Fruit fly (Drosophila melanogaster) whole organism, embryonic: ENCODE data around the gene MBD-like.

Experiments used
- Asciz ChIP-seq: fragments of 200-800 bp; sonication (Bioruptor generic); optimal IDR thresholded peaks from 2 replicates; lab custom pipeline; 2017; ENCODE audit warnings: missing biosample characterization, mild to moderate bottlenecking, missing genetic modification characterization, missing genetic modification reagents
- Atf3 ChIP-seq: fragments of 200-800 bp; sonication (Bioruptor generic); optimal IDR thresholded peaks from 3 replicates; lab custom pipeline; 2016; ENCODE audit warnings: missing biosample characterization, missing genetic modification characterization
- CG11560 ChIP-seq: fragments of 200-800 bp; sonication (Bioruptor generic); IDR thresholded peaks from 3 replicates; pipeline ENCODE4 v1.3.6; 2022; ENCODE audit warnings: missing biosample characterization, missing genetic modification characterization
- CG12744 ChIP-seq: fragments of 200-800 bp; sonication (Bioruptor generic); optimal IDR thresholded peaks from 2 replicates; lab custom pipeline; 2016; ENCODE audit warnings: missing biosample characterization, missing genetic modification characterization
- CG14710 ChIP-seq: fragments of 200-800 bp; sonication (Bioruptor generic); optimal IDR thresholded peaks from 3 replicates; lab custom pipeline; 2019; ENCODE audit warnings: missing biosample characterization, mild to moderate bottlenecking, missing genetic modification characterization, moderate library complexity
- CG15073 ChIP-seq: fragments of 200-800 bp; sonication (Bioruptor generic); optimal IDR thresholded peaks from 2 replicates; lab custom pipeline; 2016; ENCODE audit warnings: missing biosample characterization, missing genetic modification characterization
- CG15514 ChIP-seq: fragments of 200-800 bp; sonication (Bioruptor generic); optimal IDR thresholded peaks from 3 replicates; lab custom pipeline; 2017; ENCODE audit warnings: missing biosample characterization, missing genetic modification characterization, mild to moderate bottlenecking, moderate library complexity, missing genetic modification reagents
- CG1603 ChIP-seq: fragments of 200-800 bp; sonication (Bioruptor generic); optimal IDR thresholded peaks from 2 replicates; lab custom pipeline; 2019; ENCODE audit warnings: missing biosample characterization, mild to moderate bottlenecking, missing genetic modification characterization, moderate library complexity
- CG16863 ChIP-seq: fragments of 200-800 bp; sonication (Bioruptor generic); optimal IDR thresholded peaks from 3 replicates; lab custom pipeline; 2016; ENCODE audit warnings: missing biosample characterization, missing genetic modification characterization
- CG1792 ChIP-seq: fragments of 200-800 bp; sonication (Bioruptor generic); optimal IDR thresholded peaks from 2 replicates; lab custom pipeline; 2016; ENCODE audit warnings: missing biosample characterization, missing genetic modification characterization
- CG2129 ChIP-seq: fragments of 200-800 bp; sonication (Bioruptor generic); IDR thresholded peaks from 2 replicates; pipeline ENCODE4 v1.3.6; 2022; ENCODE audit warnings: missing biosample characterization, missing genetic modification characterization; ENCODE audit not compliant: partially characterized antibody
- CG2889 ChIP-seq: fragments of 200-800 bp; sonication (Bioruptor generic); IDR thresholded peaks from 3 replicates; pipeline ENCODE4 v1.3.6; 2022; ENCODE audit warnings: missing biosample characterization, missing genetic modification characterization
- CG32772 ChIP-seq: fragments of 200-800 bp; sonication (Bioruptor generic); IDR thresholded peaks from 2 replicates; pipeline ENCODE4 v1.3.6; 2022; ENCODE audit warnings: missing biosample characterization, missing genetic modification characterization
- CG3281 ChIP-seq: fragments of 200-800 bp; sonication (Bioruptor generic); optimal IDR thresholded peaks from 3 replicates; lab custom pipeline; 2017; ENCODE audit warnings: missing biosample characterization, mild to moderate bottlenecking, missing genetic modification characterization
- CG33213 ChIP-seq: fragments of 200-800 bp; sonication (Bioruptor generic); optimal IDR thresholded peaks from 3 replicates; lab custom pipeline; 2016; ENCODE audit warnings: missing biosample characterization, missing genetic modification characterization
- CG3407 ChIP-seq: fragments of 200-800 bp; sonication (Bioruptor generic); optimal IDR thresholded peaks from 2 replicates; lab custom pipeline; 2018; ENCODE audit warnings: missing biosample characterization, mild to moderate bottlenecking, missing genetic modification characterization
- CG4404 ChIP-seq: fragments of 200-800 bp; sonication (Bioruptor generic); IDR thresholded peaks from 2 replicates; pipeline ENCODE4 v1.3.6; 2022; ENCODE audit warnings: missing biosample characterization, missing genetic modification characterization
- CG6254 ChIP-seq: fragments of 200-800 bp; sonication (Bioruptor generic); optimal IDR thresholded peaks from 3 replicates; lab custom pipeline; 2017; ENCODE audit warnings: mild to moderate bottlenecking, missing biosample characterization, missing genetic modification reagents, missing genetic modification characterization
- CG6654 ChIP-seq: fragments of 200-800 bp; sonication (Bioruptor generic); optimal IDR thresholded peaks from 2 replicates; lab custom pipeline; 2017; ENCODE audit warnings: missing biosample characterization, mild to moderate bottlenecking, missing genetic modification characterization
- CrebB ChIP-seq: fragments of 200-800 bp; sonication (Bioruptor generic); optimal IDR thresholded peaks from 3 replicates; lab custom pipeline; 2018; ENCODE audit warnings: missing biosample characterization, mild to moderate bottlenecking, missing genetic modification characterization
- Dfd ChIP-seq, 2 experiments: fragments of >200 bp; optimal IDR thresholded peaks; 2 replicates each; lab custom pipeline; 2017; ENCODE audit warnings: missing biosample characterization in 2 of 2, missing genetic modification characterization in 2 of 2
- Fer3 ChIP-seq: fragments of 200-800 bp; sonication (Bioruptor generic); optimal IDR thresholded peaks from 2 replicates; lab custom pipeline; 2018; ENCODE audit warnings: missing biosample characterization, mild to moderate bottlenecking, missing genetic modification characterization, moderate library complexity
- HLH3B ChIP-seq: fragments of 200-800 bp; sonication (Bioruptor generic); IDR thresholded peaks from 2 replicates; pipeline ENCODE4 v1.3.6; 2022; ENCODE audit warnings: missing biosample characterization, missing genetic modification characterization
- HmgD ChIP-seq: fragments of 200-800 bp; sonication (Bioruptor generic); optimal IDR thresholded peaks from 3 replicates; lab custom pipeline; 2016; ENCODE audit warnings: missing biosample characterization, missing genetic modification characterization
- Hmr ChIP-seq: fragments of 200-800 bp; sonication (Bioruptor generic); optimal IDR thresholded peaks from 3 replicates; lab custom pipeline; 2017; ENCODE audit warnings: mild to moderate bottlenecking, missing biosample characterization, missing genetic modification reagents, missing genetic modification characterization
- Lhr ChIP-seq: fragments of 200-800 bp; sonication (Bioruptor generic); optimal IDR thresholded peaks from 3 replicates; lab custom pipeline; 2017; ENCODE audit warnings: mild to moderate bottlenecking, missing biosample characterization, missing genetic modification reagents, missing genetic modification characterization
- Six4 ChIP-seq: fragments of 200-800 bp; sonication (Bioruptor generic); optimal IDR thresholded peaks from 2 replicates; lab custom pipeline; 2016; ENCODE audit warnings: missing biosample characterization, missing genetic modification characterization
- Usf ChIP-seq: fragments of 200-800 bp; sonication (Bioruptor generic); optimal IDR thresholded peaks from 2 replicates; lab custom pipeline; 2017; ENCODE audit warnings: missing genotype, missing biosample characterization, missing genetic modification characterization
- ac ChIP-seq: fragments of 200-800 bp; sonication (Bioruptor generic); optimal IDR thresholded peaks from 3 replicates; lab custom pipeline; 2017; ENCODE audit warnings: missing biosample characterization, mild to moderate bottlenecking, missing genetic modification characterization
- aop ChIP-seq: fragments of 200-800 bp; sonication (Bioruptor generic); IDR thresholded peaks from 2 replicates; pipeline ENCODE4 v1.3.6; 2022; ENCODE audit warnings: missing biosample characterization, missing genetic modification characterization
- bigmax ChIP-seq: fragments of 200-800 bp; sonication (Bioruptor generic); optimal IDR thresholded peaks from 2 replicates; lab custom pipeline; 2018; ENCODE audit warnings: missing biosample characterization, mild to moderate bottlenecking, missing genetic modification characterization
- chm ChIP-seq: fragments of 200-800 bp; sonication (Bioruptor generic); IDR thresholded peaks from 2 replicates; pipeline ENCODE4 v1.3.6; 2022; ENCODE audit warnings: missing biosample characterization, missing genetic modification characterization
- chn ChIP-seq: fragments of 200-800 bp; sonication (Bioruptor generic); optimal IDR thresholded peaks from 2 replicates; lab custom pipeline; 2016; ENCODE audit warnings: missing biosample characterization, missing genetic modification characterization
- corto ChIP-seq: fragments of 200-800 bp; sonication (Bioruptor generic); optimal IDR thresholded peaks from 2 replicates; lab custom pipeline; 2016; ENCODE audit warnings: missing biosample characterization, mild to moderate bottlenecking, missing genetic modification characterization, moderate library complexity
- dimm ChIP-seq: fragments of 200-800 bp; sonication (Bioruptor generic); IDR thresholded peaks from 2 replicates; pipeline ENCODE4 v1.3.6; 2022; ENCODE audit warnings: missing biosample characterization, missing genetic modification characterization
- fd102C ChIP-seq: fragments of 200-800 bp; sonication (Bioruptor generic); optimal IDR thresholded peaks from 2 replicates; lab custom pipeline; 2018; ENCODE audit warnings: missing biosample characterization, mild to moderate bottlenecking, missing genetic modification characterization, moderate library complexity
- hbn ChIP-seq: fragments of 200-800 bp; sonication (Bioruptor generic); IDR thresholded peaks from 2 replicates; pipeline ENCODE4 v1.3.6; 2022; ENCODE audit warnings: missing biosample characterization, missing genetic modification characterization; ENCODE audit not compliant: partially characterized antibody
- knrl ChIP-seq: fragments of 200-800 bp; sonication (Bioruptor generic); IDR thresholded peaks from 3 replicates; pipeline ENCODE4 v1.3.6; 2022; ENCODE audit warnings: missing biosample characterization, missing genetic modification characterization; ENCODE audit not compliant: partially characterized antibody
- luna ChIP-seq: fragments of 200-800 bp; sonication (Bioruptor generic); optimal IDR thresholded peaks from 2 replicates; lab custom pipeline; 2016; ENCODE audit warnings: missing biosample characterization, missing genetic modification characterization
- pfk ChIP-seq: fragments of 200-800 bp; sonication (Bioruptor generic); optimal IDR thresholded peaks from 2 replicates; lab custom pipeline; 2018; ENCODE audit warnings: missing biosample characterization, mild to moderate bottlenecking, missing genetic modification characterization, moderate library complexity
- phol ChIP-seq: fragments of 200-800 bp; sonication (Bioruptor generic); optimal IDR thresholded peaks from 3 replicates; lab custom pipeline; 2018; ENCODE audit warnings: missing biosample characterization, mild to moderate bottlenecking, missing genetic modification characterization, moderate library complexity
- pita ChIP-seq: fragments of 200-800 bp; sonication (Bioruptor generic); optimal IDR thresholded peaks from 2 replicates; lab custom pipeline; 2017; ENCODE audit warnings: missing biosample characterization, mild to moderate bottlenecking, missing genetic modification characterization
- prd ChIP-seq, 3 experiments: fragments of >200 bp in 2 of 3; fragments of 200-800 bp in 1 of 3; sonication (Bioruptor generic) in 1 of 3; optimal IDR thresholded peaks in 2 of 3; IDR thresholded peaks in 1 of 3; 2 replicates in 2 of 3; 3 replicates in 1 of 3; pipeline versions ENCODE4 v1.3.6 to Lab custom; 2017 to 2022; ENCODE audit warnings: missing biosample characterization in 1 of 3, missing genetic modification characterization in 1 of 3
- pum ChIP-seq: fragments of 200-800 bp; sonication (Bioruptor generic); optimal IDR thresholded peaks from 2 replicates; lab custom pipeline; 2016; ENCODE audit warnings: missing biosample characterization, missing genetic modification characterization
- sc ChIP-seq, 3 experiments: fragments of >200 bp in 2 of 3; fragments of 200-800 bp in 1 of 3; sonication (Bioruptor generic) in 1 of 3; optimal IDR thresholded peaks; 2 replicates in 2 of 3; 3 replicates in 1 of 3; lab custom pipeline; 2017; ENCODE audit warnings: mild to moderate bottlenecking in 1 of 3, missing biosample characterization in 1 of 3, missing genetic modification characterization in 1 of 3, missing genetic modification reagents in 1 of 3
- sima ChIP-seq: fragments of 200-800 bp; sonication (Bioruptor generic); optimal IDR thresholded peaks from 2 replicates; lab custom pipeline; 2016; ENCODE audit warnings: missing biosample characterization, missing genetic modification characterization
- sqz ChIP-seq: fragments of 200-800 bp; sonication (Bioruptor generic); optimal IDR thresholded peaks from 3 replicates; lab custom pipeline; 2018; ENCODE audit warnings: missing biosample characterization, mild to moderate bottlenecking, missing genetic modification characterization
- trem ChIP-seq: fragments of 200-800 bp; optimal IDR thresholded peaks from 3 replicates; lab custom pipeline; 2019; ENCODE audit warnings: missing biosample characterization, mild to moderate bottlenecking, missing genetic modification characterization, moderate library complexity
- ttk ChIP-seq: fragments of 200-800 bp; sonication (Bioruptor generic); IDR thresholded peaks from 2 replicates; pipeline ENCODE4 v2.1.2; 2022; ENCODE audit warnings: missing biosample characterization, missing genetic modification characterization
- zen2 ChIP-seq: fragments of 200-800 bp; sonication (Bioruptor generic); IDR thresholded peaks from 3 replicates; pipeline ENCODE4 v1.3.6; 2022; ENCODE audit warnings: missing biosample characterization, missing genetic modification characterization; ENCODE audit not compliant: partially characterized antibody

The MBD-like gene

DNA sequence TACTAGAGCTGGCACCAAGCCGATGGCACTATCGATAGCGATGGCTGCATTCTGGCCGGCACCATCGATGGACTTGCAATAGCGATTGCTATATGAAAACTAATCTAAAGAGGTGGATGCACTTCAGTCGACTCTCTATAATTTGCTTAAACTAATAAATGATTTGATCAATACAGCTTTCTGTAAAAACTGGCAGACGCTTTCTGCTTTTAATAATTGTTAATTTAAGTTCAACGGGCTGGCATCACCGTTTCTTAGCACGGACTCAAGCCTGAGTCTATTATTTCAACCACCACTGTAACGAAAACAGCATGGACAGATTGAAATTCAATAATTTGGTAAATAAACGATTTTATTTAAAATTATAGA lies 46.5 kb upstream of the MBD-like start, which contains the start of the genes Ras85D and Rlb1 (continued):
- TF ChIP-seq sc (optimal IDR thresholded peaks at IDR 0.05; lab: Kevin White, UChicago) (no peak), sc (GFP tag; optimal IDR thresholded peaks at IDR 0.05; lab: Kevin White, UChicago) (no peak), CG6254 (no peak), prd (optimal IDR thresholded peaks at IDR 0.05; lab: Kevin White, UChicago) (no peak), prd (GFP tag; IDR thresholded peaks at IDR 0.05; lab: Robert Waterston, UW) (no peak), CG4404 (GFP tag; lab: Robert Waterston, UW) (no peak), Atf3 (GFP tag; lab: Kevin White, UChicago) (peak; percentile 60), CG12744 (GFP tag; lab: Kevin White, UChicago) (peak; percentile 23), knrl (GFP tag; lab: Robert Waterston, UW) (no peak), sima (GFP tag; lab: Kevin White, UChicago) (no peak), CG33213 (peak; percentile 75), ac (GFP tag; lab: Kevin White, UChicago) (no peak), sqz (GFP tag; lab: Kevin White, UChicago) (no peak), chm (GFP tag; lab: Robert Waterston, UW) (no peak), bigmax (GFP tag; lab: Kevin White, UChicago) (no peak), CG3281 (GFP tag; lab: Kevin White, UChicago) (peak; percentile 62), zen2 (GFP tag; lab: Robert Waterston, UW) (no peak), CG6654 (GFP tag; lab: Kevin White, UChicago) (no peak), CG15514 (GFP tag; lab: Kevin White, UChicago) (peak; percentile 75), Fer3 (peak; percentile 76), CG11560 (tag; lab: Robert Waterston, UW) (no peak), hbn (GFP tag; lab: Robert Waterston, UW) (no peak), CG3407 (no peak), trem (tag; lab: Kevin White, UChicago) (peak; percentile 79), CG16863 (GFP tag; lab: Kevin White, UChicago) (peak; percentile 72), Lhr (peak; percentile 69), HmgD (GFP tag; lab: Kevin White, UChicago) (peak; percentile 94), dimm (GFP tag; lab: Robert Waterston, UW) (no peak), fd102C (GFP tag; lab: Kevin White, UChicago) (no peak), CG15073 (GFP tag; lab: Kevin White, UChicago) (peak; percentile 99), CG1603 (tag; lab: Kevin White, UChicago) (peak; percentile 72), luna (GFP tag; lab: Kevin White, UChicago) (peak; percentile 73), Asciz (GFP tag; lab: Kevin White, UChicago) (no peak), ttk (GFP tag; lab: Robert Waterston, UW) (no peak), aop (no peak), CG1792 (peak; percentile 42), pita (peak; percentile 63), corto (GFP tag; lab: Kevin White, UChicago) (no peak), pum (GFP tag; lab: Kevin White, UChicago) (peak; percentile 77), phol (tag; lab: Kevin White, UChicago) (peak; percentile 80), chn (GFP tag; lab: Kevin White, UChicago) (peak; percentile 76), Dfd (GFP tag; optimal IDR thresholded peaks at IDR 0.05; lab: Kevin White, UChicago) (no peak), CrebB (tag; lab: Kevin White, UChicago) (peak; percentile 62), Usf (GFP tag; lab: Kevin White, UChicago) (peak; percentile 14), CG2889 (GFP tag; lab: Robert Waterston, UW) (no peak), Six4 (GFP tag; lab: Kevin White, UChicago) (peak; percentile 48), CG2129 (no peak), CG32772 (GFP tag; lab: Robert Waterston, UW) (no peak), Hmr (GFP tag; lab: Kevin White, UChicago) (no peak), HLH3B (GFP tag; lab: Robert Waterston, UW) (no peak), pfk (GFP tag; lab: Kevin White, UChicago) (peak; percentile 35), CG14710 (tag; lab: Kevin White, UChicago) (peak; percentile 77)
